Worm (Caenorhabditis elegans) whole organism, L2 larva: ENCODE data around the gene F40G9.5.

ENCODE experiments used
- C34F6.9 ChIP-seq: fragments of 150-350 bp; optimal IDR thresholded peaks from 2 replicates; lab custom pipeline; 2014; ENCODE audit warnings: missing biosample characterization, missing genetic modification characterization
- F13H6.1 ChIP-seq: sonication (generic microtip); optimal IDR thresholded peaks from 2 replicates; lab custom pipeline; 2016; ENCODE audit warnings: missing genetic modification characterization, missing compliant biosample characterization
- R02D3.7 ChIP-seq: fragments of 150-350 bp; optimal IDR thresholded peaks from 2 replicates; lab custom pipeline; 2014; ENCODE audit warnings: missing biosample characterization, missing genetic modification characterization
- Y55F3AM.14 ChIP-seq: fragments of 200-800 bp; sonication (Bioruptor generic); optimal IDR thresholded peaks from 2 replicates; lab custom pipeline; 2018; ENCODE audit warnings: mild to moderate bottlenecking, missing genetic modification characterization, missing compliant biosample characterization
- alr-1 ChIP-seq: fragments of 150-350 bp; optimal IDR thresholded peaks from 2 replicates; lab custom pipeline; 2014; ENCODE audit warnings: missing biosample characterization, missing genetic modification characterization
- aly-2 ChIP-seq: fragments of 150-350 bp; optimal IDR thresholded peaks from 2 replicates; lab custom pipeline; 2014; ENCODE audit warnings: missing biosample characterization, missing genetic modification characterization
- ama-1 ChIP-seq: fragments of 150-350 bp; optimal IDR thresholded peaks from 2 replicates; lab custom pipeline; 2018; ENCODE audit warnings: inconsistent platforms
- ceh-16 ChIP-seq: fragments of 150-350 bp; optimal IDR thresholded peaks from 2 replicates; lab custom pipeline; 2014; ENCODE audit warnings: missing biosample characterization, missing genetic modification characterization
- ceh-82 ChIP-seq: fragments of 150-350 bp; optimal IDR thresholded peaks from 2 replicates; lab custom pipeline; 2014; ENCODE audit warnings: missing biosample characterization, missing genetic modification characterization
- crh-2 ChIP-seq: sonication (generic microtip); optimal IDR thresholded peaks from 2 replicates; lab custom pipeline; 2017; ENCODE audit warnings: missing biosample characterization, missing genetic modification characterization
- dmd-4 ChIP-seq: sonication (generic microtip); optimal IDR thresholded peaks from 2 replicates; lab custom pipeline; 2017; ENCODE audit warnings: missing biosample characterization, missing genetic modification characterization
- elt-1 ChIP-seq: fragments of 150-350 bp; optimal IDR thresholded peaks from 2 replicates; lab custom pipeline; 2014; ENCODE audit warnings: missing biosample characterization, missing genetic modification characterization
- elt-3 ChIP-seq: sonication (generic microtip); optimal IDR thresholded peaks from 2 replicates; lab custom pipeline; 2017; ENCODE audit warnings: missing biosample characterization, missing genetic modification characterization
- fos-1 ChIP-seq: fragments of 150-350 bp; optimal IDR thresholded peaks from 2 replicates; lab custom pipeline; 2014; ENCODE audit warnings: missing biosample characterization, missing genetic modification characterization
- gmeb-1 ChIP-seq: fragments of 150-350 bp; optimal IDR thresholded peaks from 2 replicates; lab custom pipeline; 2014; ENCODE audit warnings: missing biosample characterization, missing genetic modification characterization
- lin-13 ChIP-seq: fragments of 150-350 bp; optimal IDR thresholded peaks from 2 replicates; lab custom pipeline; 2014; ENCODE audit warnings: missing biosample characterization, missing genetic modification reagents, missing genetic modification characterization
- lin-39 ChIP-seq: fragments of 150-350 bp; optimal IDR thresholded peaks from 2 replicates; lab custom pipeline; 2014; ENCODE audit warnings: missing biosample characterization, missing genetic modification reagents, missing genetic modification characterization
- lsy-2 ChIP-seq, 2 experiments: fragments of 150-350 bp in 1 of 2; sonication (generic microtip) in 1 of 2; optimal IDR thresholded peaks; 2 replicates each; lab custom pipeline; 2014 to 2017; ENCODE audit warnings: missing biosample characterization in 2 of 2, missing genetic modification characterization in 2 of 2
- mab-5 ChIP-seq: fragments of 150-350 bp; optimal IDR thresholded peaks from 2 replicates; lab custom pipeline; 2014; ENCODE audit warnings: missing biosample characterization, missing genetic modification characterization
- mbf-1 ChIP-seq: sonication (generic microtip); optimal IDR thresholded peaks from 2 replicates; lab custom pipeline; 2017; ENCODE audit warnings: missing biosample characterization, missing genetic modification characterization
- mdl-1 ChIP-seq, 2 experiments: fragments of 150-350 bp in 1 of 2; sonication (generic microtip) in 1 of 2; optimal IDR thresholded peaks; 2 replicates each; lab custom pipeline; 2017; ENCODE audit warnings: missing biosample characterization in 2 of 2, missing genetic modification characterization in 2 of 2
- nhr-10 ChIP-seq: sonication (generic microtip); optimal IDR thresholded peaks from 2 replicates; lab custom pipeline; 2017; ENCODE audit warnings: missing biosample characterization, missing genetic modification characterization
- nhr-11 ChIP-seq: fragments of 150-350 bp; optimal IDR thresholded peaks from 2 replicates; lab custom pipeline; 2014; ENCODE audit warnings: missing biosample characterization, missing genetic modification characterization
- nhr-129 ChIP-seq: fragments of 150-350 bp; optimal IDR thresholded peaks from 2 replicates; lab custom pipeline; 2014; ENCODE audit warnings: missing biosample characterization, missing genetic modification characterization
- nhr-21 ChIP-seq: fragments of 150-350 bp; optimal IDR thresholded peaks from 2 replicates; lab custom pipeline; 2014; ENCODE audit warnings: missing biosample characterization, missing genetic modification characterization
- nhr-23 ChIP-seq: fragments of 150-350 bp; optimal IDR thresholded peaks from 2 replicates; lab custom pipeline; 2014; ENCODE audit warnings: missing biosample characterization, missing genetic modification reagents, missing genetic modification characterization
- nhr-25 ChIP-seq: fragments of 150-350 bp; sonication (generic microtip); optimal IDR thresholded peaks from 3 replicates; lab custom pipeline; 2014; ENCODE audit warnings: missing biosample characterization, missing genetic modification characterization
- nhr-6 ChIP-seq: fragments of 150-350 bp; optimal IDR thresholded peaks from 2 replicates; lab custom pipeline; 2014; ENCODE audit warnings: missing biosample characterization, missing genetic modification characterization
- skn-1 ChIP-seq: sonication (generic microtip); optimal IDR thresholded peaks from 2 replicates; lab custom pipeline; 2017; ENCODE audit warnings: missing biosample characterization, missing genetic modification characterization
- sma-3 ChIP-seq: sonication (generic microtip); optimal IDR thresholded peaks from 2 replicates; lab custom pipeline; 2016; ENCODE audit warnings: missing genetic modification reagents, missing genetic modification characterization, missing compliant biosample characterization
- sma-9 ChIP-seq, 2 experiments: fragments of 150-350 bp in 1 of 2; sonication (generic microtip) in 1 of 2; optimal IDR thresholded peaks; 2 replicates each; lab custom pipeline; 2014 to 2016; ENCODE audit warnings: missing genetic modification characterization in 2 of 2, mild to moderate bottlenecking in 1 of 2, missing biosample characterization in 1 of 2, missing compliant biosample characterization in 1 of 2, missing genetic modification reagents in 1 of 2, moderate library complexity in 1 of 2
- snpc-4 ChIP-seq: fragments of 150-350 bp; optimal IDR thresholded peaks from 2 replicates; lab custom pipeline; 2014; ENCODE audit warnings: missing biosample characterization, missing genetic modification characterization
- unc-55 ChIP-seq: fragments of 150-350 bp; sonication (generic microtip); optimal IDR thresholded peaks from 3 replicates; lab custom pipeline; 2014; ENCODE audit warnings: missing biosample characterization, missing genetic modification reagents, missing genetic modification characterization
- zag-1 ChIP-seq: fragments of 150-350 bp; optimal IDR thresholded peaks from 2 replicates; lab custom pipeline; 2014; ENCODE audit warnings: missing biosample characterization, missing genetic modification characterization
- ztf-11 ChIP-seq: sonication (generic microtip); optimal IDR thresholded peaks from 2 replicates; lab custom pipeline; 2017; ENCODE audit warnings: missing biosample characterization, missing genetic modification characterization

The F40G9.5 gene

DNA sequence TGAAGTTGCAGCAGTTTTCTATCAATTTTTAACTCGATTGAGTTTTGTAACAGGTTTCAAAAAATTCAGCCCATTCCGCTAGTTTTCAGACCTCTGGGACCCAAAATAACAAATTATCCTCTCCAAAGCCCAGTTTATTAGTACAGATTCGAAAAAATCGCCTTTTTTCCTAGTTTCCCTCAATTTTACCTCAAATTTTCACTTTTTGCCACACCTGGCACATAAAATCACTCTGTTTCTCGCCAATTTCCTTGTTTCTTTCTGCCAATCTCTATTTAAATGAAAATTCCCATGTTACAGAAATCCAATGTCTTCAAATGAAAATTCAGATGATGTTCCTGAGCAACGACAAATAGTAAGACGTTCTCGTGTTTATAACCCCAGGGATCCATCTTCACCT, 48.9 kb upstream of the F40G9.5 start, which contains the start of gene pals-22:
TSS of gene pals-22 (plus strand) at position 301 of the 400 bp plus-strand sequence.
- TF ChIP-seq nhr-129 (tag; lab: Kevin White, UChicago), result no peak
- no peak for TF ChIP-seq nhr-21 (tag; lab: Kevin White, UChicago)
- TF ChIP-seq lin-39 (tag; lab: Kevin White, UChicago), result no peak
- TF ChIP-seq elt-1 (tag; lab: Kevin White, UChicago), result no peak
- no peak for TF ChIP-seq lsy-2 (tag; optimal IDR thresholded peaks at IDR 0.05; lab: Kevin White, UChicago)
- no peak for TF ChIP-seq gmeb-1 (tag; lab: Kevin White, UChicago)
- no peak for TF ChIP-seq nhr-23 (tag; lab: Kevin White, UChicago)
- TF ChIP-seq ama-1, result no peak
- no peak for TF ChIP-seq zag-1 (tag; lab: Kevin White, UChicago)
- no peak for TF ChIP-seq crh-2 (tag; lab: Kevin White, UChicago)
- no peak for TF ChIP-seq ztf-11 (tag; lab: Kevin White, UChicago)
- TF ChIP-seq dmd-4 (tag; lab: Kevin White, UChicago), result no peak
- no peak for TF ChIP-seq fos-1 (tag; lab: Kevin White, UChicago)
- no peak for TF ChIP-seq mbf-1
- no peak for TF ChIP-seq sma-3 (GFP tag; lab: Kevin White, UChicago)
- no peak for TF ChIP-seq C34F6.9 (tag; lab: Kevin White, UChicago)
- no peak for TF ChIP-seq nhr-25 (tag; lab: Kevin White, UChicago)
- TF ChIP-seq R02D3.7 (tag; lab: Kevin White, UChicago), result no peak
- TF ChIP-seq mdl-1 (tag; optimal IDR thresholded peaks at IDR 0.05; lab: Kevin White, UChicago), result no peak

DNA sequence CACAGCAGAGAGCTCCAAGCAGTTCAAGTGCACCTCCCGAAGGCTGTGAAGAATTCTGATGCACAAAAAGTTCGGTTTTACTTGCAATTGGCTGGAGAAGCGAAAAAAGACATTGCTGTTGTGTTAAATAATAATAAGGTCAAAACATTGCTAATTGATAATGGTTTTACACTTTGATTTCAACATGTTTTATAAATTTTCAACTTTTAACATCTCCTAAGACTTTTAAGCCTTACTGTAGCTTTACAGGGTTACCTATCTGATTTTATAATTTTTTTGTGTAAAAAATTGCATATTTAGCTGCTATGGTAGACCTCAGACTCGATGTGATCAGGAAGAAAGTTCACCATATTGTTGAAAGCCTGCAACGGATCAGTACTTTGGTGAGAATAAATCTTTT, 46.9 kb upstream of the F40G9.5 start, which contains the start of gene pals-25:
TSS of gene pals-25 (plus strand) at position 301 of the 400 bp plus-strand sequence.
- TF ChIP-seq elt-1 (tag; lab: Kevin White, UChicago) (no peak), F13H6.1 (tag; lab: Kevin White, UChicago) (no peak), ama-1 (no peak), gmeb-1 (tag; lab: Kevin White, UChicago) (no peak), nhr-10 (tag; lab: Kevin White, UChicago) (no peak), nhr-11 (no peak), ztf-11 (tag; lab: Kevin White, UChicago) (no peak), mab-5 (no peak), dmd-4 (tag; lab: Kevin White, UChicago) (no peak), lsy-2 (tag; optimal IDR thresholded peaks at IDR 0.05; lab: Kevin White, UChicago) (no peak), lin-13 (no peak), unc-55 (GFP tag; lab: Kevin White, UChicago) (no peak), ceh-82 (tag; lab: Kevin White, UChicago) (no peak), sma-9 (GFP tag; optimal IDR thresholded peaks at IDR 0.05; lab: Kevin White, UChicago) (no peak), sma-9 (tag; optimal IDR thresholded peaks at IDR 0.05; lab: Kevin White, UChicago) (no peak), Y55F3AM.14 (GFP tag; lab: Kevin White, UChicago) (no peak), nhr-21 (tag; lab: Kevin White, UChicago) (no peak)

DNA sequence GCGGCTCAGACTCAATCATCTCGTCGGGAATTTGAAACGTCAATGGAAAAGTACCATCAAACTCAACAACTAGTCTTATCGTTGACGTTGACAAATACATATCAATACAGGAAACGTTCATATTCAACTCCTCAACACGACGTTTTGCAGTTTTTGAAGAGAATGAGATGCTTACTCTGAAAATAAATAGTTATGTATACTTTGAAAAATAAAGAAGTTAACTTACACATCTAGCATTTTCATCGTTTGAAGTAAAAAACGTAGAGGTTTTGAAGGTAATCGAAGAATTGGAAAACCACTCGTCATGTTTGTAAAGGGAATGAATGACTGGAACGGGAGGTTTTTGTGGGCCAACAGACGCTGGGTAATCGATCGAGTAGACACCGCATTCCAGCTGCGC, 40.2 kb upstream of the F40G9.5 start, which contains the start of gene fbxb-81:
TSS of gene fbxb-81 (minus strand) at position 314 of the 400 bp plus-strand sequence.
- TF ChIP-seq Y55F3AM.14 (GFP tag; lab: Kevin White, UChicago), result no peak
- TF ChIP-seq nhr-11, result no peak
- no peak for TF ChIP-seq nhr-129 (tag; lab: Kevin White, UChicago)
- TF ChIP-seq nhr-6 (tag; lab: Kevin White, UChicago), result no peak

DNA sequence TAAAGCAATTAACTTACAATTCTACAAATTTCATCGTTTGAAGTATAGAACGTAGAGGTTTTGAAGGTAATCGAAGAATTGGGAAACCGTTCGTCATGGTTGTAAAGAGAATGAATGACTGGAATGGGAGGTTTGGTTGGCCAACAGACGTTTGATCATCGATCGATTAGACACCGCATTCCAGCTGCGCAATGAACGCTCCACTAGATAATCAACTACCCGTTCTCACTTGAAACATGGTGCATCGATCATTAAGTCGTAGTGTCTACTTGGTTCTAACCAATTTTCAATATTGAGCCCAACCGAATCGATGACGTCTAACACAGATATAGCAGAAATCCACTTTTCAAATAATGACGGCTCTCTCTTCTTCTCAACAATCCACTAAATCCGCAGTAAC, 37.9 kb upstream of the F40G9.5 start, which contains the start of gene fbxb-82:
TSS of gene fbxb-82 (minus strand) at position 101 of the 400 bp plus-strand sequence.
- no peak for TF ChIP-seq Y55F3AM.14 (GFP tag; lab: Kevin White, UChicago)
- TF ChIP-seq unc-55 (GFP tag; lab: Kevin White, UChicago), result no peak
- no peak for TF ChIP-seq mbf-1
- no peak for TF ChIP-seq ceh-16 (tag; lab: Kevin White, UChicago)
- no peak for TF ChIP-seq aly-2 (tag; lab: Kevin White, UChicago)
- TF ChIP-seq skn-1 (tag; lab: Kevin White, UChicago), result no peak
- TF ChIP-seq nhr-23 (tag; lab: Kevin White, UChicago), result no peak
- no peak for TF ChIP-seq alr-1 (tag; lab: Kevin White, UChicago)
- no peak for TF ChIP-seq snpc-4 (tag; lab: Kevin White, UChicago)
- TF ChIP-seq nhr-11, result no peak
- no peak for TF ChIP-seq elt-3
- TF ChIP-seq mdl-1 (tag; optimal IDR thresholded peaks at IDR 0.05; lab: Kevin White, UChicago), result no peak
- TF ChIP-seq, all 48 proteins: peak for 0
